Fruit fly (Drosophila melanogaster) whole organism, embryonic: ENCODE results near the gene superdeath.

Source experiments
- CG10654 ChIP-seq: fragments of 200-800 bp; sonication (Bioruptor generic); optimal IDR thresholded peaks from 2 replicates; lab custom pipeline; 2016; ENCODE audit warnings: missing biosample characterization, missing genetic modification characterization
- CG11696 ChIP-seq: fragments of 200-800 bp; sonication (Bioruptor generic); IDR thresholded peaks from 2 replicates; pipeline ENCODE4 v1.3.6; 2022; ENCODE audit warnings: missing biosample characterization, missing genetic modification characterization
- CG12942 ChIP-seq: fragments of 200-800 bp; sonication (Bioruptor generic); optimal IDR thresholded peaks from 3 replicates; lab custom pipeline; 2016; ENCODE audit warnings: missing biosample characterization, missing genetic modification characterization
- CG13424 ChIP-seq: fragments of 200-800 bp; sonication (Bioruptor generic); optimal IDR thresholded peaks from 2 replicates; lab custom pipeline; 2019; ENCODE audit warnings: missing biosample characterization, mild to moderate bottlenecking, missing genetic modification characterization, moderate library complexity
- CG13894 ChIP-seq: fragments of 200-800 bp; sonication (Bioruptor generic); optimal IDR thresholded peaks from 3 replicates; lab custom pipeline; 2018; ENCODE audit warnings: missing biosample characterization, mild to moderate bottlenecking, missing genetic modification characterization, moderate library complexity
- CG15073 ChIP-seq: fragments of 200-800 bp; sonication (Bioruptor generic); optimal IDR thresholded peaks from 2 replicates; lab custom pipeline; 2016; ENCODE audit warnings: missing biosample characterization, missing genetic modification characterization
- CG15269 ChIP-seq: fragments of 200-800 bp; sonication (Bioruptor generic); optimal IDR thresholded peaks from 2 replicates; lab custom pipeline; 2018; ENCODE audit warnings: missing biosample characterization, mild to moderate bottlenecking, missing genetic modification characterization, moderate library complexity
- CG1603 ChIP-seq: fragments of 200-800 bp; sonication (Bioruptor generic); optimal IDR thresholded peaks from 2 replicates; lab custom pipeline; 2019; ENCODE audit warnings: missing biosample characterization, mild to moderate bottlenecking, missing genetic modification characterization, moderate library complexity
- CG1792 ChIP-seq: fragments of 200-800 bp; sonication (Bioruptor generic); optimal IDR thresholded peaks from 2 replicates; lab custom pipeline; 2016; ENCODE audit warnings: missing biosample characterization, missing genetic modification characterization
- CG18262 ChIP-seq: fragments of 200-800 bp; optimal IDR thresholded peaks from 3 replicates; lab custom pipeline; 2019; ENCODE audit warnings: missing biosample characterization, mild to moderate bottlenecking, missing genetic modification characterization, moderate library complexity
- CG18599 ChIP-seq: fragments of 200-800 bp; sonication (Bioruptor generic); optimal IDR thresholded peaks from 3 replicates; lab custom pipeline; 2017; ENCODE audit warnings: missing biosample characterization, missing genetic modification characterization, mild to moderate bottlenecking, moderate library complexity, missing genetic modification reagents
- CG3065 ChIP-seq: fragments of 200-800 bp; sonication (Bioruptor generic); optimal IDR thresholded peaks from 2 replicates; lab custom pipeline; 2016; ENCODE audit warnings: missing biosample characterization, missing genetic modification characterization
- CG4730 ChIP-seq: fragments of 200-800 bp; sonication (Bioruptor generic); IDR thresholded peaks from 2 replicates; pipeline ENCODE4 v1.3.6; 2022; ENCODE audit warnings: missing biosample characterization, missing genetic modification characterization
- CG8089 ChIP-seq: fragments of 200-800 bp; sonication (Bioruptor generic); optimal IDR thresholded peaks from 3 replicates; lab custom pipeline; 2016; ENCODE audit warnings: missing biosample characterization, missing genetic modification characterization
- CG8478 ChIP-seq: fragments of >200 bp; optimal IDR thresholded peaks from 2 replicates; lab custom pipeline; 2018
- D19A ChIP-seq: fragments of 200-800 bp; optimal IDR thresholded peaks from 3 replicates; lab custom pipeline; 2019; ENCODE audit warnings: missing biosample characterization, mild to moderate bottlenecking, missing genetic modification characterization, moderate library complexity
- Dref ChIP-seq: fragments of 200-800 bp; sonication (Bioruptor generic); IDR thresholded peaks from 2 replicates; pipeline ENCODE4 v1.3.6; 2022; ENCODE audit warnings: missing biosample characterization, missing genetic modification characterization
- MTF-1 ChIP-seq: fragments of 200-800 bp; sonication (Bioruptor generic); optimal IDR thresholded peaks from 2 replicates; lab custom pipeline; 2018; ENCODE audit warnings: missing biosample characterization, mild to moderate bottlenecking, missing genetic modification characterization, borderline replicate concordance
- Med ChIP-seq: fragments of 200-800 bp; sonication (Bioruptor generic); peaks from one replicate; lab custom pipeline; 2016; ENCODE audit warnings: missing biosample characterization, missing genetic modification characterization, mild to moderate bottlenecking, inconsistent platforms, moderate library complexity
- Opbp ChIP-seq: fragments of 200-800 bp; sonication (Bioruptor generic); IDR thresholded peaks from 3 replicates; pipeline ENCODE4 v1.3.6; 2022; ENCODE audit warnings: missing biosample characterization, missing genetic modification characterization; ENCODE audit not compliant: partially characterized antibody
- ash1 ChIP-seq: fragments of 200-800 bp; sonication (Bioruptor generic); optimal IDR thresholded peaks from 2 replicates; lab custom pipeline; 2018; ENCODE audit warnings: missing biosample characterization, mild to moderate bottlenecking, missing genetic modification characterization
- cas ChIP-seq: fragments of 200-800 bp; sonication (Bioruptor generic); IDR thresholded peaks from 2 replicates; pipeline ENCODE4 v1.3.6; 2022; ENCODE audit warnings: missing biosample characterization, missing genetic modification characterization
- cato ChIP-seq: fragments of 200-800 bp; sonication (Bioruptor generic); optimal IDR thresholded peaks from 2 replicates; lab custom pipeline; 2016; ENCODE audit warnings: missing biosample characterization, missing genetic modification characterization, borderline replicate concordance
- chif ChIP-seq, 2 experiments: fragments of 200-800 bp; sonication (Bioruptor generic); optimal IDR thresholded peaks; 3 replicates each; lab custom pipeline; 2016; ENCODE audit warnings: missing biosample characterization in 2 of 2, missing genetic modification characterization in 2 of 2
- crp ChIP-seq, 2 experiments: fragments of 200-800 bp; sonication (Bioruptor generic); optimal IDR thresholded peaks; 2 replicates in 1 of 2; 3 replicates in 1 of 2; lab custom pipeline; 2017; ENCODE audit warnings: missing biosample characterization in 2 of 2, missing genetic modification characterization in 2 of 2, mild to moderate bottlenecking in 1 of 2, moderate library complexity in 1 of 2
- dmrt99B ChIP-seq: fragments of 200-800 bp; sonication (Bioruptor generic); optimal IDR thresholded peaks from 2 replicates; lab custom pipeline; 2018; ENCODE audit warnings: missing biosample characterization, mild to moderate bottlenecking, missing genetic modification characterization, moderate library complexity
- en ChIP-seq: fragments of 200-800 bp; sonication (Bioruptor generic); optimal IDR thresholded peaks from 2 replicates; lab custom pipeline; 2016; ENCODE audit warnings: missing biosample characterization, missing genetic modification characterization
- eve ChIP-seq, 2 experiments: fragments of >200 bp; optimal IDR thresholded peaks; 2 replicates each; lab custom pipeline; 2017; ENCODE audit warnings: missing biosample characterization in 2 of 2, missing genetic modification characterization in 2 of 2
- exex ChIP-seq: fragments of 200-800 bp; sonication (Bioruptor generic); optimal IDR thresholded peaks from 4 replicates; lab custom pipeline; 2018; ENCODE audit warnings: missing biosample characterization, mild to moderate bottlenecking, missing genetic modification characterization, moderate library complexity
- gce ChIP-seq: fragments of 200-800 bp; sonication (Bioruptor generic); IDR thresholded peaks from 3 replicates; pipeline ENCODE4 v1.3.6; 2022; ENCODE audit warnings: missing biosample characterization, missing genetic modification characterization
- gem ChIP-seq: fragments of 200-800 bp; sonication (Bioruptor generic); optimal IDR thresholded peaks from 2 replicates; lab custom pipeline; 2019; ENCODE audit warnings: missing biosample characterization, mild to moderate bottlenecking, missing genetic modification characterization, moderate library complexity
- grn ChIP-seq: fragments of 200-800 bp; sonication (Bioruptor generic); optimal IDR thresholded peaks from 3 replicates; lab custom pipeline; 2017; ENCODE audit warnings: missing biosample characterization, missing genetic modification characterization
- gro ChIP-seq: fragments of 200-800 bp; sonication (Bioruptor generic); optimal IDR thresholded peaks from 2 replicates; lab custom pipeline; 2016; ENCODE audit warnings: missing biosample characterization, missing genetic modification characterization
- jing ChIP-seq: fragments of 200-800 bp; sonication (Bioruptor generic); optimal IDR thresholded peaks from 2 replicates; lab custom pipeline; 2018; ENCODE audit warnings: missing biosample characterization, mild to moderate bottlenecking, missing genetic modification characterization
- jumu ChIP-seq: fragments of 200-800 bp; sonication (Bioruptor generic); optimal IDR thresholded peaks from 3 replicates; lab custom pipeline; 2016; ENCODE audit warnings: missing biosample characterization, missing genetic modification characterization
- klu ChIP-seq: fragments of 200-800 bp; sonication (Bioruptor generic); IDR thresholded peaks from 2 replicates; pipeline ENCODE4 v1.3.6; 2022; ENCODE audit warnings: missing biosample characterization, missing genetic modification characterization
- maf-S ChIP-seq: fragments of 200-800 bp; sonication (Bioruptor generic); optimal IDR thresholded peaks from 2 replicates; lab custom pipeline; 2016; ENCODE audit warnings: missing biosample characterization, missing genetic modification characterization
- mirr ChIP-seq: fragments of 200-800 bp; sonication (Bioruptor generic); optimal IDR thresholded peaks from 3 replicates; lab custom pipeline; 2018; ENCODE audit warnings: missing biosample characterization, mild to moderate bottlenecking, missing genetic modification characterization
- org-1 ChIP-seq: fragments of 200-800 bp; sonication (Bioruptor generic); optimal IDR thresholded peaks from 2 replicates; lab custom pipeline; 2017; ENCODE audit warnings: missing biosample characterization, missing genetic modification characterization
- pan ChIP-seq, 4 experiments: fragments of >200 bp in 3 of 4; fragments of 200-800 bp in 1 of 4; sonication (Bioruptor generic) in 1 of 4; optimal IDR thresholded peaks in 3 of 4; IDR thresholded peaks in 1 of 4; 2 replicates each; pipeline versions ENCODE4 v1.3.6 to Lab custom; 2017 to 2022; ENCODE audit warnings: missing biosample characterization in 2 of 4, missing genetic modification characterization in 2 of 4, mixed read lengths in 1 of 4
- pfk ChIP-seq: fragments of 200-800 bp; sonication (Bioruptor generic); optimal IDR thresholded peaks from 2 replicates; lab custom pipeline; 2018; ENCODE audit warnings: missing biosample characterization, mild to moderate bottlenecking, missing genetic modification characterization, moderate library complexity
- phol ChIP-seq: fragments of 200-800 bp; sonication (Bioruptor generic); optimal IDR thresholded peaks from 3 replicates; lab custom pipeline; 2018; ENCODE audit warnings: missing biosample characterization, mild to moderate bottlenecking, missing genetic modification characterization, moderate library complexity
- pita ChIP-seq: fragments of 200-800 bp; sonication (Bioruptor generic); optimal IDR thresholded peaks from 2 replicates; lab custom pipeline; 2017; ENCODE audit warnings: missing biosample characterization, mild to moderate bottlenecking, missing genetic modification characterization
- pum ChIP-seq: fragments of 200-800 bp; sonication (Bioruptor generic); optimal IDR thresholded peaks from 2 replicates; lab custom pipeline; 2016; ENCODE audit warnings: missing biosample characterization, missing genetic modification characterization
- ranshi ChIP-seq: fragments of 200-800 bp; sonication (Bioruptor generic); IDR thresholded peaks from 2 replicates; pipeline ENCODE4 v1.3.6; 2022; ENCODE audit warnings: missing biosample characterization, missing genetic modification characterization
- sens ChIP-seq: fragments of 200-800 bp; sonication (Bioruptor generic); peaks from one replicate; lab custom pipeline; 2016; ENCODE audit warnings: missing biosample characterization, missing genetic modification characterization
- slbo ChIP-seq: fragments of 200-800 bp; sonication (Bioruptor generic); IDR thresholded peaks from 2 replicates; pipeline ENCODE4 v1.3.6; 2022; ENCODE audit warnings: missing biosample characterization, missing genetic modification characterization
- sqz ChIP-seq: fragments of 200-800 bp; sonication (Bioruptor generic); optimal IDR thresholded peaks from 3 replicates; lab custom pipeline; 2018; ENCODE audit warnings: missing biosample characterization, mild to moderate bottlenecking, missing genetic modification characterization
- ttk ChIP-seq: fragments of 200-800 bp; sonication (Bioruptor generic); IDR thresholded peaks from 2 replicates; pipeline ENCODE4 v2.1.2; 2022; ENCODE audit warnings: missing biosample characterization, missing genetic modification characterization

Gene superdeath

dm6 chr3R:29164930-29165693 is 26.6 kb downstream of the superdeath start, which contains the start of gene CG11898:
TSS of gene CG11898 (plus strand) at chr3R:29165643.
- TF ChIP-seq pum (GFP tag; lab: Kevin White, UChicago): no peak
- TF ChIP-seq CG10654 (GFP tag; lab: Kevin White, UChicago): no peak
- TF ChIP-seq CG18599: peak; percentile 36
- TF ChIP-seq mirr (GFP tag; lab: Kevin White, UChicago): peak; percentile 36
- TF ChIP-seq pita (GFP tag; lab: Kevin White, UChicago): no peak
- TF ChIP-seq chif (GFP tag; optimal IDR thresholded peaks at IDR 0.05; lab: Kevin White, UChicago): no peak
- no peak for TF ChIP-seq org-1 (GFP tag; lab: Kevin White, UChicago)
- no peak for TF ChIP-seq CG12942
- TF ChIP-seq maf-S: no peak
- TF ChIP-seq pfk (GFP tag; lab: Kevin White, UChicago): no peak
- peak; percentile 84 for TF ChIP-seq exex
- TF ChIP-seq eve (GFP tag; optimal IDR thresholded peaks at IDR 0.05; lab: Kevin White, UChicago): no peak
- no peak for TF ChIP-seq ranshi (GFP tag; lab: Robert Waterston, UW)
- TF ChIP-seq CG1792 (GFP tag; lab: Kevin White, UChicago): no peak
- no peak for TF ChIP-seq pan (optimal IDR thresholded peaks at IDR 0.05; lab: Kevin White, UChicago)
- TF ChIP-seq pan (GFP tag; optimal IDR thresholded peaks at IDR 0.05 in 1 of 2, IDR thresholded peaks at IDR 0.05 in 1 of 2): peak in 1 of 2 experiments; percentile 26
- TF ChIP-seq CG11696 (GFP tag; lab: Robert Waterston, UW): peak; percentile 56
- TF ChIP-seq grn (GFP tag; lab: Kevin White, UChicago): peak; percentile 60
- no peak for TF ChIP-seq CG3065 (GFP tag; lab: Kevin White, UChicago)

DNA sequence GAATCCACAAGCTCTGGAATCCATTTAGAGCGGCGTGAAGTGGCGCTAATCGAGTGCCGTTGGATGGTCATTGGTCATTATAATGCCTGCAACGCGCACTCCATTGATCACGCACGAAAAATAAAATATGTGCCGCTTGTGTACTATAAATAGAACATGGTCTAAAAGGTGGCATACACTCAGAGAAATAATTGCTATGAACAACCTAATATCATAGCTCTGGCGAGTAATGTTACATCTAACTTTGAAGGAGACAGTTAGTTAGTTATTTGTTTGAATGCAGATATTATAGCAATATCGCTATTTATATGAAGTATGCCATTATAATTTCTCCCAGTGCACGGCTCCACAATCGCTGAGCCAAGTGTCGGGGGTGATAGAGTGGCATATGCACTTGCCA is 52.5 kb downstream of the superdeath start:
- no peak for TF ChIP-seq phol (tag; lab: Kevin White, UChicago)
- TF ChIP-seq gem: no peak
- TF ChIP-seq klu (GFP tag; lab: Robert Waterston, UW): no peak
- TF ChIP-seq jumu (GFP tag; lab: Kevin White, UChicago): no peak
- TF ChIP-seq CG13894 (tag; lab: Kevin White, UChicago): no peak
- peak; percentile 6 for TF ChIP-seq CG1603 (tag; lab: Kevin White, UChicago)
- TF ChIP-seq pfk (GFP tag; lab: Kevin White, UChicago): no peak
- TF ChIP-seq gce (GFP tag; lab: Robert Waterston, UW): no peak
- no peak for TF ChIP-seq MTF-1 (GFP tag; lab: Kevin White, UChicago)
- 0 out of 2 replicates have a peak, but pooled peaks have one; percentile 7 for TF ChIP-seq ttk
- no peak for TF ChIP-seq Opbp (GFP tag; lab: Robert Waterston, UW)
- TF ChIP-seq CG15073 (GFP tag; lab: Kevin White, UChicago): no peak
- no peak for TF ChIP-seq en (GFP tag; lab: Kevin White, UChicago)
- no peak for TF ChIP-seq CG8089 (GFP tag; lab: Kevin White, UChicago)
- no peak for TF ChIP-seq cas (GFP tag; lab: Robert Waterston, UW)
- no peak for TF ChIP-seq cato (GFP tag; lab: Kevin White, UChicago)
- no peak for TF ChIP-seq CG13424 (tag; lab: Kevin White, UChicago)
- TF ChIP-seq slbo (GFP tag; lab: Robert Waterston, UW): 0 out of 2 replicates have a peak, but pooled peaks have one; percentile 31
- TF ChIP-seq ranshi (GFP tag; lab: Robert Waterston, UW): no peak
- TF ChIP-seq CG4730 (GFP tag; lab: Robert Waterston, UW): no peak
- TF ChIP-seq CG18262 (tag; lab: Kevin White, UChicago): no peak
- no peak for TF ChIP-seq gro (GFP tag; lab: Kevin White, UChicago)
- TF ChIP-seq ash1 (GFP tag; lab: Kevin White, UChicago): no peak
- TF ChIP-seq CG8478 (lab: Kevin White, UChicago): no peak
- TF ChIP-seq sens: peak; percentile 68
- peak; percentile 68 for TF ChIP-seq Med (GFP tag; lab: Kevin White, UChicago)
- TF ChIP-seq dmrt99B (tag; lab: Kevin White, UChicago): peak; percentile 6
- TF ChIP-seq CG15269: no peak
- TF ChIP-seq Dref (GFP tag; lab: Robert Waterston, UW): no peak
- no peak for TF ChIP-seq D19A
- TF ChIP-seq jing (GFP tag; lab: Kevin White, UChicago): no peak
- TF ChIP-seq sqz: no peak
- no peak for TF ChIP-seq crp (GFP tag; optimal IDR thresholded peaks at IDR 0.05; lab: Kevin White, UChicago)
